Fruit fly (Drosophila melanogaster) whole organism, adult: ENCODE results near the gene Nadsyn.

ENCODE experiments used
- CG11617 ChIP-seq: fragments of 200-800 bp; sonication (Bioruptor generic); optimal IDR thresholded peaks from 2 replicates; lab custom pipeline; 2017; ENCODE audit warnings: mild to moderate bottlenecking, missing biosample characterization, missing genetic modification reagents, missing genetic modification characterization
- CG12768 ChIP-seq: fragments of 200-800 bp; sonication (Bioruptor generic); optimal IDR thresholded peaks from 2 replicates; lab custom pipeline; 2017; ENCODE audit warnings: missing biosample characterization, missing genetic modification characterization, mild to moderate bottlenecking, moderate library complexity, missing genetic modification reagents
- CG14711 ChIP-seq: fragments of 200-800 bp; sonication (Bioruptor generic); optimal IDR thresholded peaks from 2 replicates; lab custom pipeline; 2018; ENCODE audit warnings: missing biosample characterization, mild to moderate bottlenecking, missing genetic modification characterization, moderate library complexity
- CG1620 ChIP-seq: fragments of 200-800 bp; sonication (Bioruptor generic); optimal IDR thresholded peaks from 2 replicates; lab custom pipeline; 2016; ENCODE audit warnings: missing biosample characterization, missing genetic modification characterization
- CG33017 ChIP-seq: fragments of 200-800 bp; sonication (Bioruptor generic); optimal IDR thresholded peaks from 2 replicates; lab custom pipeline; 2018; ENCODE audit warnings: missing biosample characterization, mild to moderate bottlenecking, missing genetic modification characterization, moderate library complexity
- CG5204 ChIP-seq: fragments of 200-800 bp; sonication (Bioruptor generic); optimal IDR thresholded peaks from 2 replicates; lab custom pipeline; 2016; ENCODE audit warnings: missing biosample characterization, missing genetic modification characterization
- CG7045 ChIP-seq: fragments of 200-800 bp; sonication (Bioruptor generic); optimal IDR thresholded peaks from 2 replicates; lab custom pipeline; 2017; ENCODE audit warnings: missing biosample characterization, mild to moderate bottlenecking, missing genetic modification characterization
- CG7101 ChIP-seq: fragments of 200-800 bp; sonication (Bioruptor generic); optimal IDR thresholded peaks from 2 replicates; lab custom pipeline; 2018; ENCODE audit warnings: missing biosample characterization, mild to moderate bottlenecking, missing genetic modification characterization, moderate library complexity
- Clk ChIP-seq: fragments of 200-800 bp; sonication (Bioruptor generic); optimal IDR thresholded peaks from 2 replicates; lab custom pipeline; 2017; ENCODE audit warnings: missing biosample characterization, missing genetic modification characterization
- Crg-1 ChIP-seq: fragments of 200-800 bp; sonication (Bioruptor generic); optimal IDR thresholded peaks from 2 replicates; lab custom pipeline; 2016; ENCODE audit warnings: missing biosample characterization, missing genetic modification characterization
- Hr96 ChIP-seq: fragments of 200-800 bp; sonication (Bioruptor generic); optimal IDR thresholded peaks from 2 replicates; lab custom pipeline; 2016; ENCODE audit warnings: missing biosample characterization, missing genetic modification characterization
- Mnt ChIP-seq: fragments of 200-800 bp; sonication (Bioruptor generic); optimal IDR thresholded peaks from 2 replicates; lab custom pipeline; 2016; ENCODE audit warnings: missing biosample characterization, mild to moderate bottlenecking, missing genetic modification characterization
- bab1 ChIP-seq: fragments of 200-800 bp; sonication (Bioruptor generic); optimal IDR thresholded peaks from 3 replicates; lab custom pipeline; 2019; ENCODE audit warnings: missing biosample characterization, mild to moderate bottlenecking, missing genetic modification characterization, moderate library complexity
- cic ChIP-seq: fragments of 200-800 bp; sonication (Bioruptor generic); optimal IDR thresholded peaks from 2 replicates; lab custom pipeline; 2017; ENCODE audit warnings: missing biosample characterization, mild to moderate bottlenecking, missing genetic modification characterization, moderate library complexity
- cnc ChIP-seq, 2 experiments: fragments of >200 bp; optimal IDR thresholded peaks; 2 replicates each; lab custom pipeline; 2017
- kay ChIP-seq: fragments of 200-800 bp; sonication (Bioruptor generic); peaks from one replicate; lab custom pipeline; 2016; ENCODE audit warnings: missing biosample characterization, missing genetic modification characterization, borderline replicate concordance
- ovo ChIP-seq: fragments of 200-800 bp; sonication (Bioruptor generic); optimal IDR thresholded peaks from 2 replicates; lab custom pipeline; 2016; ENCODE audit warnings: missing biosample characterization, missing genetic modification characterization
- pad ChIP-seq: fragments of 200-800 bp; sonication (Bioruptor generic); optimal IDR thresholded peaks from 3 replicates; lab custom pipeline; 2017; ENCODE audit warnings: missing biosample characterization, missing genetic modification characterization, mild to moderate bottlenecking, moderate library complexity, missing genetic modification reagents
- tj ChIP-seq: fragments of 200-800 bp; sonication (Bioruptor generic); optimal IDR thresholded peaks from 3 replicates; lab custom pipeline; 2017; ENCODE audit warnings: missing biosample characterization, mild to moderate bottlenecking, missing genetic modification characterization, moderate library complexity
- toe ChIP-seq: fragments of 200-800 bp; sonication (Bioruptor generic); optimal IDR thresholded peaks from 2 replicates; lab custom pipeline; 2016; ENCODE audit warnings: missing biosample characterization, missing genetic modification characterization

The Nadsyn gene

DNA sequence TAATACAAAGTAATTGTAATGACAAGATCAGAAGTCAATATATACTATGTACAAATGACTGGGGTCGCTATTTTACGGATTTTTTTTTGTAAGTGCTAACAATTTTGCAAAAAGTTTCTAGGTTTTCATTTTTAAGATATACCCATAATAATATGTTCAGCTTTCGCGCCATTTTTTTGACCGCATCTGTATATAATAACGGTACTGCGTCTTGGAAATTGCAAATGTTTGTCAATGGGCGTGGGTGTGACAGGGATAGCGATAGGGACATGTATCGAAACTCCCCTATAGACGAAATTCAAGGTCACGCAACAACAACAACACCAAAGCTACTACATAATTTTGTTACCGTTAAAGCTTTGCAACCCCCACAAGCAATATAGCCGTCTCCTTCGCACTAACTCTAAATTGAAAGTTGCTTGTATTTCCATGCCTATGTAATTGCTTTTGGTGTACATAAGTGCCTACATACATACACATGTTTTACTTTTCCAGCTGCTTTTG lies 34.5 kb upstream of the Nadsyn start:
- TF ChIP-seq CG7045 (GFP tag; lab: Kevin White, UChicago) (no peak), pad (GFP tag; lab: Kevin White, UChicago) (peak; percentile 98), ovo (GFP tag; lab: Kevin White, UChicago) (peak; percentile 93), bab1 (GFP tag; lab: Kevin White, UChicago) (no peak), CG33017 (no peak), cnc (optimal IDR thresholded peaks at IDR 0.05; lab: Kevin White, UChicago) (no peak), Hr96 (GFP tag; lab: Kevin White, UChicago) (no peak), Crg-1 (GFP tag; lab: Kevin White, UChicago) (no peak), CG1620 (GFP tag; lab: Kevin White, UChicago) (no peak), kay (no peak)

DNA sequence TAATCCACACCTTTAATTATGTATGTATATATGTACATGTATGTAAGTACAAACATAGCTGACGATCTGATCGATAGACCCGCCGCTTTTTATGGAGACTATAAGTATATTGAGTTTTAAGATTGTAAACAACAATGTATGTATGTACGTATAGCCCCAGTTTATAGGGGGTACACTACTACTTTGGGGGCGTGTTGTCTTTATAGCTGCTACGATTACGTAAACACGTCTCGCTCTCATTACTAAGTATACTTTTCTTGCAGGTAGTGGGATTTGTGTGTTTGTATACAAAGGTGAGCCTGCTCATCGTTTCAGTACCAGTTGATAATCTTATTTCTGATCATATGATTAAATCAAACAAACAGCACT lies 31.8 kb upstream of the Nadsyn start:
- TF ChIP-seq toe (GFP tag; lab: Kevin White, UChicago) (no peak), Clk (GFP tag; lab: Kevin White, UChicago) (no peak), CG5204 (GFP tag; lab: Kevin White, UChicago) (no peak), tj (no peak), CG12768 (GFP tag; lab: Kevin White, UChicago) (no peak), ovo (GFP tag; lab: Kevin White, UChicago) (no peak), CG7101 (tag; lab: Kevin White, UChicago) (no peak), CG11617 (no peak), CG14711 (no peak), bab1 (GFP tag; lab: Kevin White, UChicago) (no peak), kay (peak; percentile 78), Crg-1 (GFP tag; lab: Kevin White, UChicago) (no peak), cic (peak; percentile 81), pad (GFP tag; lab: Kevin White, UChicago) (no peak), Mnt (no peak), CG33017 (no peak)

DNA sequence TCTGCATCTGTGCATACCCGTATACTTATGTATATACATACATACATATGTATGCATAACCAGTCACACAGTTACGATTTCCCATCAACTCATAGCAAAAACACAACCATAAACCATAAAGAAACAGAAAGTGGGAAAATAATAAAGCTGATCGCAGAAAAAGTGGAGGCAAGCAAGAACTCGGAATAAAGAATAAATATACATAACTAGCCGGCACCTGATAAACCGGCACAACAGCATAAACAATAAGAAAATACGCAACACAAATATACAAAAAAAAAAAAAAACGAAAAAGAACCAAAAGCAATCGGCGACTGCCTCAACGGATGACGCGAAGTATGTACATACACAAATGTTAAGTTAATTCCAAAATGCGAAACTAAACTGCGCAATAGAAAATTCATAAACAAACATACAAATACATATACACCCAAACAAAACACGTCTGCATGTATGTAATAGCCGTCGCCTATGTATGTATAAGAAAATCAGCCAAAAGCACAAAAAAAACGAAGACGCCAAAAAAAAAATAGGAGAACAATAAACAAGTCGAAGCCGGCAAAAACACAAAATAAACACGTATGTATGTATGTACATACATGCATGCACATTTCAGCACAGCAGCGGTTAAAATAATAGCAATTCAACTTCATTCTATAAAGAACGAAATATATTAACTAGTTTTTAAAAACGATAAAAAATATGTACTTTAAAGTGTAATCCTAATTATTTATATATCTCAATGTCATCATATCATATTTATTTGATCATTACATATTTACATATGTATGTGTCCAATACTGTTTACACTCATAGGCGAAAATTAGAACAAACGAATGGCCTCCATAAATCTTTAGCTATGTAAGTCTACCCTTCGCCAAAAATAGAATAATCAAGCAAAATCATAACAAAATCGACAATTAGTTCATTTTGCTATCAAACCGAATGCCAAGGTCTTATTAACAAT lies 31.1 kb upstream of the Nadsyn start:
- TF ChIP-seq Clk (GFP tag; lab: Kevin White, UChicago) (no peak), toe (GFP tag; lab: Kevin White, UChicago) (no peak), Crg-1 (GFP tag; lab: Kevin White, UChicago) (no peak), kay (no peak), CG12768 (GFP tag; lab: Kevin White, UChicago) (no peak), CG7101 (tag; lab: Kevin White, UChicago) (peak; percentile 84), bab1 (GFP tag; lab: Kevin White, UChicago) (peak; percentile 47), CG11617 (peak; percentile 76), CG5204 (GFP tag; lab: Kevin White, UChicago) (peak; percentile 36), cnc (optimal IDR thresholded peaks at IDR 0.05; lab: Kevin White, UChicago) (no peak), ovo (GFP tag; lab: Kevin White, UChicago) (peak; percentile 63), Mnt (peak; percentile 70), cic (peak; percentile 12), CG1620 (GFP tag; lab: Kevin White, UChicago) (no peak), CG7045 (GFP tag; lab: Kevin White, UChicago) (peak; percentile 50), CG33017 (peak; percentile 54), Hr96 (GFP tag; lab: Kevin White, UChicago) (no peak), CG14711 (peak; percentile 75), pad (GFP tag; lab: Kevin White, UChicago) (no peak), tj (peak; percentile 63)

DNA sequence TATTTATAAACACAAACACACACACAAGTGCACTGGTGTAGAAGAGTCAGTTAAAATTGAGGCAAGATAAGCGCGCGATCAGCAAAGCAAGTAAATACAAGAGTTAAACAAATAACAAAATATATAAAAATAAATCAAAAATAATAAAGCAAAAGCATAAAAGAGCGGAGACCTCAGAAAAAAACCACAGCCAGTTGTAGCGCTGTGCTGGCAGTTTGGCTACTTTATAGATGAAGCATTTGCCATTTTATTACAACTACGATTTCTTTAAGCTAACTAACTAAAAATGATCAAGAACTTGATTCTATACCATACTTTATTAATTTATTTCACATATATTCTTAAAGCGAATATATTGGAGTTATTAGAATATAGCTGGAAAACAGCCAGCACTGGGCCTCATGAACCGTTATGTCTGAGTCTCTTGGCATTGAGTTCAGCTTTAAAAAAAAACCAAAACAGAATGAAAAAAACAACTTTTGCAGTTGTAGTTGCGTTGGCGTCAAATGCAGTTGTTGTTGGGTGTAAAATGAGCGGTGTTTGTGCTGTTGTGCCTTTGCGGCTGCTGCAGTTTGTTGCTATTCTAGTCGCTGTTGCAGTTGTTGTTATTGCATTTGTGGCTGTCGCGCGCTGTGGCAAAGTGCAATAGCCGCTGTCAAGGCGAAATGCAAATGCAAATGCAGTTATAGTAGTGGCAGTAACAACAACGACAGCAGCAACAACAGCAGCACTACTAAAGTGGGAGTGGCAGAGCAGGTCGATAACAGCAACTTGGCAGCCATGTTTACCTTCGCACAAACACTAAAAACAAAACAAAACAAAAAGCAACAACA lies 29.8 kb upstream of the Nadsyn start:
- TF ChIP-seq toe (GFP tag; lab: Kevin White, UChicago) (no peak), tj (peak; percentile 75), ovo (GFP tag; lab: Kevin White, UChicago) (peak; percentile 65), CG12768 (GFP tag; lab: Kevin White, UChicago) (no peak), kay (peak; percentile 49), cic (no peak), bab1 (GFP tag; lab: Kevin White, UChicago) (peak; percentile 17)

DNA sequence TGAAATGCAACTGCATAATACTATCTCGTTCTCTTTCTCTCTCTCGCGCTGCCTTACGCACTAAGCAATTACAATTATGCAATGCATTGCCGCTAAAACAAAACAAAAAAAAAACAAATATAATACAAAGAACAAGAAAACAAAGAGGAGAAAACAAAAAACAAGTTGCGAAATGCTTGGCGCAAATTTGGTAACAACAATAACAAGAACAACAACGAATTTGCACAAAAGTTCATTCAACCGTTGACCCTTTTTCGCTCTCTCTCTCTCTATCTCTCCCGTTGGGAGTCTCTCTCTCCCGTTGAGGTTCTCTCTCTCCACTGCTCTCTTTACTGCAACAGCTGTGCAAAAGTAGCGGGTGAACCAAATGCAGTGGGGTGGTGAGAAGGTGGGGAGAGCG lies 29.0 kb upstream of the Nadsyn start:
- TF ChIP-seq tj (peak; percentile 20), Crg-1 (GFP tag; lab: Kevin White, UChicago) (no peak)

DNA sequence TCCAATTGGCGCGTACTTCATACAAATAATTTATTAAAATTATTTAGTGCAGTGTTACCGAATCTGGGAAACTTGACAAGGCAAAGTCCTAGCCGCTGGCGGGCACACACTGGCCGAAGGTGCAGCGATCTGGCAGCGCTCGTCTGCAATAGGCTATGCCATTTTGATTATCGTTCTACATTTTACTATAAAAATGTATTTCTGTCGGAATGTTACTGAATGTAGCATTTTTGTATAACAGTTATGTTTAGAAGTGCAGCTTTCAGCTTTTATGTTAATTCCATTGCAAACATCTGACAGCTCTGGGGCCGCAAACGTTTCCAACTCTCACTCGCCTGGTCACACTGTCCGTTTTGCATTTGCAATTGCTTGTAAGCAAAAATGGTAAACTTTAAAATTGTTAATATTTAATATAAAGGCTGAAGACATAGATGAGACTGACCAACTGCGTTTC lies 26.5 kb upstream of the Nadsyn start, which contains the start of gene Grip91:
Gene Grip91 (minus strand): TSS at position 85 of the 454 bp plus-strand sequence.
- TF ChIP-seq CG7101 (tag; lab: Kevin White, UChicago) (no peak), bab1 (GFP tag; lab: Kevin White, UChicago) (peak; percentile 60), CG33017 (no peak), cic (no peak), pad (GFP tag; lab: Kevin White, UChicago) (peak; percentile 35), toe (GFP tag; lab: Kevin White, UChicago) (peak; percentile 23), Crg-1 (GFP tag; lab: Kevin White, UChicago) (peak; percentile 52), Clk (GFP tag; lab: Kevin White, UChicago) (no peak), CG14711 (peak; percentile 86), CG5204 (GFP tag; lab: Kevin White, UChicago) (no peak), tj (peak; percentile 77), CG11617 (peak; percentile 17), ovo (GFP tag; lab: Kevin White, UChicago) (no peak), CG12768 (GFP tag; lab: Kevin White, UChicago) (no peak), CG1620 (GFP tag; lab: Kevin White, UChicago) (peak; percentile 49), CG7045 (GFP tag; lab: Kevin White, UChicago) (no peak), Mnt (peak; percentile 44), cnc (optimal IDR thresholded peaks at IDR 0.05; lab: Kevin White, UChicago) (no peak), Hr96 (GFP tag; lab: Kevin White, UChicago) (no peak), kay (no peak)
